Worm (Caenorhabditis elegans): ENCODE measurements around the gene C33A12.4.

The C33A12.4 gene

ce11 chrIV:9511221-9511638 is 861 bp upstream of the C33A12.4 start (continued):
- 0 out of 2 replicates have a peak, but pooled peaks have one; percentile 47 for TF ChIP-seq C17E4.6 (GFP tag; IDR thresholded peaks at IDR 0.05)
- TF ChIP-seq B0261.1 (tag; optimal IDR thresholded peaks at IDR 0.05) = peak; percentile 17
- TF ChIP-seq rec-8 (tag; optimal IDR thresholded peaks at IDR 0.05) = peak in 1 of 2 experiments; percentile 25
- TF ChIP-seq B0035.1 (tag; optimal IDR thresholded peaks at IDR 0.05) = no peak
- peak in 1 of 2 experiments; percentile 21 for TF ChIP-seq let-607 (tag; optimal IDR thresholded peaks at IDR 0.05)
- peak; percentile 54 for TF ChIP-seq ZK185.1 (tag; optimal IDR thresholded peaks at IDR 0.05; ENCODE audit: poor library complexity, severe bottlenecking)
- peak; percentile 88 for TF ChIP-seq lin-40 (tag; optimal IDR thresholded peaks at IDR 0.05)
- peak; percentile 55 for TF ChIP-seq hrde-1 (tag; optimal IDR thresholded peaks at IDR 0.05; ENCODE audit: borderline replicate concordance)
- peak; percentile 71 for TF ChIP-seq madf-6 (GFP tag; IDR thresholded peaks at IDR 0.05)
- TF ChIP-seq attf-5 (GFP tag; optimal IDR thresholded peaks at IDR 0.05) = peak; percentile 47
- TF ChIP-seq ekl-4 (GFP tag; IDR thresholded peaks at IDR 0.05) = peak; percentile 56; the same call in 1 of the 2 replicates
- TF ChIP-seq B0336.3 (GFP tag; IDR thresholded peaks at IDR 0.05) = peak; percentile 94
- no peak for TF ChIP-seq T07F8.4 (tag; optimal IDR thresholded peaks at IDR 0.05)
- TF ChIP-seq pha-4 (tag; optimal IDR thresholded peaks at IDR 0.05) = no peak
- TF ChIP-seq zfh-2 (GFP tag; conservative IDR thresholded peaks at IDR 0.05) = no peak
- no peak for TF ChIP-seq Y67H2A.10 (GFP tag; conservative IDR thresholded peaks at IDR 0.05)
- no peak for TF ChIP-seq ceh-79 (tag; optimal IDR thresholded peaks at IDR 0.05)
- no peak for TF ChIP-seq cebp-1 (GFP tag; IDR thresholded peaks at IDR 0.05)
- TF ChIP-seq cebp-1 (tag; optimal IDR thresholded peaks at IDR 0.05) = peak; percentile 62
- no peak; the same call in 1 of the 2 replicates for TF ChIP-seq C06A6.2 (GFP tag; conservative IDR thresholded peaks at IDR 0.05)
- TF ChIP-seq him-1 (tag; optimal IDR thresholded peaks at IDR 0.05) = peak; percentile 51
- no peak for TF ChIP-seq F57A8.1 (GFP tag; optimal IDR thresholded peaks at IDR 0.05)
- peak; percentile 25 for TF ChIP-seq ztf-26 (tag; optimal IDR thresholded peaks at IDR 0.05)
- no peak for TF ChIP-seq Y53F4B.3 (GFP tag; IDR thresholded peaks at IDR 0.05)
- TF ChIP-seq Y79H2A.3 (GFP tag; conservative IDR thresholded peaks at IDR 0.05) = no peak
- peak; percentile 74 for TF ChIP-seq ceh-27 (GFP tag; optimal IDR thresholded peaks at IDR 0.05)
- no peak for TF ChIP-seq dpl-1 (GFP tag; optimal IDR thresholded peaks at IDR 0.05)
- no peak for TF ChIP-seq nfya-1 (tag; optimal IDR thresholded peaks at IDR 0.05; ENCODE audit: borderline replicate concordance, insufficient read depth)
- no peak for TF ChIP-seq lir-1 (GFP tag; conservative IDR thresholded peaks at IDR 0.05)

ce11 chrIV:9508612-9509011 is 1.8 kb downstream of the C33A12.4 start, which contains the start of gene ethe-1:
TSS of gene ethe-1 (minus strand) at chrIV:9508761.
- TF ChIP-seq snpc-4 (GFP tag; optimal IDR thresholded peaks at IDR 0.05) (no peak), snpc-4 (tag; optimal IDR thresholded peaks at IDR 0.05) (peak; percentile 9 to 47 (median 38)), ztf-22 (GFP tag; optimal IDR thresholded peaks at IDR 0.05) (no peak), nhr-80 (tag; optimal IDR thresholded peaks at IDR 0.05) (peak; percentile 18)

ce11 chrIV:9506251-9506650 is 4.1 kb downstream of the C33A12.4 start, which contains the start of gene ttr-9:
TSS of gene ttr-9 (minus strand) at chrIV:9506351.
- no peak for TF ChIP-seq F52B5.7 (tag; optimal IDR thresholded peaks at IDR 0.05)

ce11 chrIV:9500100-9500499 is 10.3 kb downstream of the C33A12.4 start, which contains the start of gene ugt-21:
TSS of gene ugt-21 (plus strand) at chrIV:9500311.
- TF ChIP-seq hrde-1 (tag; optimal IDR thresholded peaks at IDR 0.05; ENCODE audit: borderline replicate concordance) = no peak
- no peak for TF ChIP-seq nfya-1 (tag; optimal IDR thresholded peaks at IDR 0.05; ENCODE audit: borderline replicate concordance, insufficient read depth)
- no peak for TF ChIP-seq egrh-3 (GFP tag; IDR thresholded peaks at IDR 0.05)
- no peak for TF ChIP-seq hmg-20 (GFP tag; IDR thresholded peaks at IDR 0.05)
- no peak for TF ChIP-seq tlf-1 (GFP tag; optimal IDR thresholded peaks at IDR 0.05)
- no peak for TF ChIP-seq F57C9.4 (tag; optimal IDR thresholded peaks at IDR 0.05)
- no peak for TF ChIP-seq F23B12.7 (tag; optimal IDR thresholded peaks at IDR 0.05; ENCODE audit: insufficient read depth)

Data from whole organism, young adult.